Fruit fly (Drosophila melanogaster): ENCODE results near the gene Wnt4.

dm6 chr2L:7241499-7241898 is 35.5 kb downstream of the Wnt4 start:
- TF ChIP-seq CTCF (optimal IDR thresholded peaks at IDR 0.05) (no peak), CG8478 (optimal IDR thresholded peaks at IDR 0.05) (no peak)
